Worm (Caenorhabditis elegans): Measurements from ENCODE around the gene ceh-7.

- TF ChIP-seq unc-55 (GFP tag; optimal IDR thresholded peaks at IDR 0.05): no peak
- no peak for TF ChIP-seq nhr-11 (tag; optimal IDR thresholded peaks at IDR 0.05)
- TF ChIP-seq gmeb-2 (tag; optimal IDR thresholded peaks at IDR 0.05): no peak
- no peak for TF ChIP-seq sdc-2 (tag; optimal IDR thresholded peaks at IDR 0.05)
- no peak for TF ChIP-seq pqm-1 (tag; optimal IDR thresholded peaks at IDR 0.05)
- no peak for TF ChIP-seq elt-2 (tag; optimal IDR thresholded peaks at IDR 0.05)
- no peak for TF ChIP-seq pha-4 (tag; optimal IDR thresholded peaks at IDR 0.05)
- TF ChIP-seq zip-5 (tag; optimal IDR thresholded peaks at IDR 0.05): no peak
- TF ChIP-seq sox-2 (GFP tag; IDR thresholded peaks at IDR 0.05): no peak
- no peak for TF ChIP-seq dmd-4 (tag; optimal IDR thresholded peaks at IDR 0.05; ENCODE audit: borderline replicate concordance)
- TF ChIP-seq eyg-1 (tag; optimal IDR thresholded peaks at IDR 0.05): no peak
- TF ChIP-seq fkh-10 (GFP tag; optimal IDR thresholded peaks at IDR 0.05): no peak
Observed at ce11 chrII:8741277-8741676, 37.6 kb upstream of the ceh-7 start.

Data from whole organism, late embryonic.